Fruit fly (Drosophila melanogaster) whole organism, embryonic: ENCODE data around the gene CG13996.
A peak's percentile ranks its signal among the peaks of the same experiment; 100 is the strongest.

Experiments
- CG10321 ChIP-seq: fragments of 200-800 bp; sonication (Bioruptor generic); IDR thresholded peaks from 2 replicates; pipeline ENCODE4 v1.3.6; 2022; ENCODE audit warnings: missing biosample characterization, missing genetic modification characterization
- CG11247 ChIP-seq: fragments of 200-800 bp; sonication (Bioruptor generic); IDR thresholded peaks from 2 replicates; pipeline ENCODE4 v1.3.6; 2022; ENCODE audit warnings: missing biosample characterization, missing genetic modification characterization
- CG12104 ChIP-seq: fragments of 200-800 bp; sonication (Bioruptor generic); optimal IDR thresholded peaks from 3 replicates; lab custom pipeline; 2016; ENCODE audit warnings: missing biosample characterization, missing genetic modification characterization
- CG12744 ChIP-seq: fragments of 200-800 bp; sonication (Bioruptor generic); optimal IDR thresholded peaks from 2 replicates; lab custom pipeline; 2016; ENCODE audit warnings: missing biosample characterization, missing genetic modification characterization
- CG16863 ChIP-seq: fragments of 200-800 bp; sonication (Bioruptor generic); optimal IDR thresholded peaks from 3 replicates; lab custom pipeline; 2016; ENCODE audit warnings: missing biosample characterization, missing genetic modification characterization
- CG17568 ChIP-seq: fragments of 200-800 bp; sonication (Bioruptor generic); optimal IDR thresholded peaks from 2 replicates; lab custom pipeline; 2018; ENCODE audit warnings: missing biosample characterization, mild to moderate bottlenecking, missing genetic modification characterization, moderate library complexity
- CG1792 ChIP-seq: fragments of 200-800 bp; sonication (Bioruptor generic); optimal IDR thresholded peaks from 2 replicates; lab custom pipeline; 2016; ENCODE audit warnings: missing biosample characterization, missing genetic modification characterization
- CG18476 ChIP-seq: fragments of 200-800 bp; sonication (Bioruptor generic); optimal IDR thresholded peaks from 2 replicates; lab custom pipeline; 2016; ENCODE audit warnings: missing biosample characterization, mild to moderate bottlenecking, missing genetic modification characterization
- CG30020 ChIP-seq: fragments of 200-800 bp; optimal IDR thresholded peaks from 2 replicates; lab custom pipeline; 2019; ENCODE audit warnings: missing biosample characterization, mild to moderate bottlenecking, missing genetic modification characterization, moderate library complexity
- CG4617 ChIP-seq: fragments of 200-800 bp; sonication (Bioruptor generic); optimal IDR thresholded peaks from 3 replicates; lab custom pipeline; 2016; ENCODE audit warnings: missing biosample characterization, missing genetic modification characterization, borderline replicate concordance
- CG6254 ChIP-seq: fragments of 200-800 bp; sonication (Bioruptor generic); optimal IDR thresholded peaks from 3 replicates; lab custom pipeline; 2017; ENCODE audit warnings: mild to moderate bottlenecking, missing biosample characterization, missing genetic modification reagents, missing genetic modification characterization
- CG6272 ChIP-seq: fragments of 200-800 bp; sonication (Bioruptor generic); IDR thresholded peaks from 2 replicates; pipeline ENCODE4 v1.3.6; 2022; ENCODE audit warnings: missing biosample characterization, missing genetic modification characterization
- CG6791 ChIP-seq: fragments of 200-800 bp; sonication (Bioruptor generic); IDR thresholded peaks from 3 replicates; pipeline ENCODE4 v1.3.6; 2022; ENCODE audit warnings: missing biosample characterization, missing genetic modification characterization; ENCODE audit not compliant: partially characterized antibody
- CG7357 ChIP-seq: fragments of 200-800 bp; sonication (Bioruptor generic); IDR thresholded peaks from 3 replicates; pipeline ENCODE4 v1.3.6; 2022; ENCODE audit warnings: missing biosample characterization, missing genetic modification characterization
- CG9215 ChIP-seq: fragments of 200-800 bp; sonication (Bioruptor generic); IDR thresholded peaks from 2 replicates; pipeline ENCODE4 v1.3.6; 2022; ENCODE audit warnings: missing biosample characterization, missing genetic modification characterization
- CG9932 ChIP-seq: fragments of 200-800 bp; sonication (Bioruptor generic); IDR thresholded peaks from 2 replicates; pipeline ENCODE4 v1.3.6; 2022; ENCODE audit warnings: missing biosample characterization, missing genetic modification characterization
- E2f1 ChIP-seq: fragments of 200-800 bp; sonication (Bioruptor generic); IDR thresholded peaks from 2 replicates; pipeline ENCODE4 v1.3.6; 2022; ENCODE audit warnings: missing biosample characterization, missing genetic modification characterization
- Eip74EF ChIP-seq, 2 experiments: fragments of 200-800 bp in 1 of 2; fragments of >200 bp in 1 of 2; sonication (Bioruptor generic) in 1 of 2; optimal IDR thresholded peaks; 2 replicates each; lab custom pipeline; 2017 to 2019; ENCODE audit warnings: missing biosample characterization in 2 of 2, missing genetic modification characterization in 2 of 2, mild to moderate bottlenecking in 1 of 2, moderate library complexity in 1 of 2
- HLHmδ ChIP-seq: fragments of 200-800 bp; sonication (Bioruptor generic); optimal IDR thresholded peaks from 2 replicates; lab custom pipeline; 2018; ENCODE audit warnings: missing biosample characterization, mild to moderate bottlenecking, missing genetic modification characterization, moderate library complexity
- Kr ChIP-seq: fragments of 200-800 bp; sonication (Bioruptor generic); optimal IDR thresholded peaks from 2 replicates; lab custom pipeline; 2017; ENCODE audit warnings: missing biosample characterization, mild to moderate bottlenecking, missing genetic modification characterization
- MESR4 ChIP-seq: fragments of 200-800 bp; sonication (Bioruptor generic); optimal IDR thresholded peaks from 2 replicates; lab custom pipeline; 2018; ENCODE audit warnings: missing biosample characterization, mild to moderate bottlenecking, missing genetic modification characterization, moderate library complexity
- Scr ChIP-seq: fragments of 200-800 bp; sonication (Bioruptor generic); IDR thresholded peaks from 2 replicates; pipeline ENCODE4 v1.3.6; 2022; ENCODE audit warnings: missing biosample characterization, missing genetic modification characterization; ENCODE audit not compliant: partially characterized antibody
- Trl ChIP-seq, 3 experiments: fragments of >200 bp in 2 of 3; fragments of 200-800 bp in 1 of 3; sonication (Bioruptor generic) in 1 of 3; optimal IDR thresholded peaks; 2 replicates in 1 of 3; 3 replicates in 2 of 3; lab custom pipeline; 2016 to 2017; ENCODE audit warnings: missing biosample characterization in 1 of 3, missing genetic modification characterization in 1 of 3
- ac ChIP-seq: fragments of 200-800 bp; sonication (Bioruptor generic); optimal IDR thresholded peaks from 3 replicates; lab custom pipeline; 2017; ENCODE audit warnings: missing biosample characterization, mild to moderate bottlenecking, missing genetic modification characterization
- aop ChIP-seq: fragments of 200-800 bp; sonication (Bioruptor generic); IDR thresholded peaks from 2 replicates; pipeline ENCODE4 v1.3.6; 2022; ENCODE audit warnings: missing biosample characterization, missing genetic modification characterization
- caup ChIP-seq: fragments of 200-800 bp; sonication (Bioruptor generic); optimal IDR thresholded peaks from 3 replicates; lab custom pipeline; 2017; ENCODE audit warnings: missing biosample characterization, mild to moderate bottlenecking, missing genetic modification characterization, moderate library complexity; ENCODE audit not compliant: severe bottlenecking
- cwo ChIP-seq: fragments of 200-800 bp; sonication (Bioruptor generic); optimal IDR thresholded peaks from 3 replicates; lab custom pipeline; 2017; ENCODE audit warnings: missing biosample characterization, missing genetic modification characterization, mild to moderate bottlenecking, moderate library complexity, missing genetic modification reagents
- disco-r ChIP-seq: fragments of 200-800 bp; sonication (Bioruptor generic); optimal IDR thresholded peaks from 2 replicates; lab custom pipeline; 2016; ENCODE audit warnings: missing biosample characterization, missing genetic modification characterization
- fd3F ChIP-seq: fragments of 200-800 bp; sonication (Bioruptor generic); optimal IDR thresholded peaks from 2 replicates; lab custom pipeline; 2018; ENCODE audit warnings: missing biosample characterization, mild to moderate bottlenecking, missing genetic modification characterization, moderate library complexity
- h ChIP-seq: fragments of >200 bp; optimal IDR thresholded peaks from 2 replicates; lab custom pipeline; 2017
- ham ChIP-seq: fragments of 200-800 bp; sonication (Bioruptor generic); IDR thresholded peaks from 2 replicates; pipeline ENCODE4 v1.3.6; 2022; ENCODE audit warnings: missing biosample characterization, missing genetic modification characterization
- mirr ChIP-seq: fragments of 200-800 bp; sonication (Bioruptor generic); optimal IDR thresholded peaks from 3 replicates; lab custom pipeline; 2018; ENCODE audit warnings: missing biosample characterization, mild to moderate bottlenecking, missing genetic modification characterization
- nerfin-2 ChIP-seq: fragments of 200-800 bp; sonication (Bioruptor generic); IDR thresholded peaks from 2 replicates; pipeline ENCODE4 v1.3.6; 2022; ENCODE audit warnings: missing biosample characterization, missing genetic modification characterization; ENCODE audit not compliant: partially characterized antibody
- nmo ChIP-seq: fragments of 200-800 bp; sonication (Bioruptor generic); optimal IDR thresholded peaks from 2 replicates; lab custom pipeline; 2018; ENCODE audit warnings: missing biosample characterization, mild to moderate bottlenecking, missing genetic modification characterization, moderate library complexity
- nom ChIP-seq: fragments of 200-800 bp; sonication (Bioruptor generic); optimal IDR thresholded peaks from 2 replicates; lab custom pipeline; 2017; ENCODE audit warnings: missing biosample characterization, missing genetic modification characterization, mild to moderate bottlenecking, moderate library complexity, missing genetic modification reagents
- org-1 ChIP-seq: fragments of 200-800 bp; sonication (Bioruptor generic); optimal IDR thresholded peaks from 2 replicates; lab custom pipeline; 2017; ENCODE audit warnings: missing biosample characterization, missing genetic modification characterization
- otp ChIP-seq: fragments of 200-800 bp; sonication (Bioruptor generic); IDR thresholded peaks from 3 replicates; pipeline ENCODE4, ENCODE4 v1.3.6; 2022; ENCODE audit warnings: missing biosample characterization, missing genetic modification characterization
- p53 ChIP-seq: fragments of 200-800 bp; sonication (Bioruptor generic); optimal IDR thresholded peaks from 2 replicates; lab custom pipeline; 2016; ENCODE audit warnings: missing biosample characterization, missing genetic modification characterization
- repo ChIP-seq: fragments of 200-800 bp; sonication (Bioruptor generic); optimal IDR thresholded peaks from 2 replicates; lab custom pipeline; 2016; ENCODE audit warnings: missing biosample characterization, missing genetic modification characterization
- run ChIP-seq: fragments of 200-800 bp; sonication (Bioruptor generic); optimal IDR thresholded peaks from 3 replicates; lab custom pipeline; 2018; ENCODE audit warnings: missing biosample characterization, mild to moderate bottlenecking, missing genetic modification characterization
- seq ChIP-seq: fragments of 200-800 bp; sonication (Bioruptor generic); IDR thresholded peaks from 2 replicates; pipeline ENCODE4 v1.3.6; 2022; ENCODE audit warnings: missing biosample characterization, missing genetic modification characterization
- slou ChIP-seq: fragments of 200-800 bp; sonication (Bioruptor generic); optimal IDR thresholded peaks from 3 replicates; lab custom pipeline; 2016; ENCODE audit warnings: missing biosample characterization, missing genetic modification characterization
- sob ChIP-seq: fragments of 200-800 bp; sonication (Bioruptor generic); IDR thresholded peaks from 2 replicates; pipeline ENCODE4 v1.3.6; 2022; ENCODE audit warnings: missing biosample characterization, missing genetic modification characterization
- sr ChIP-seq: fragments of 200-800 bp; sonication (Bioruptor generic); IDR thresholded peaks from 3 replicates; pipeline ENCODE4 v1.3.6; 2022; ENCODE audit warnings: missing biosample characterization, missing genetic modification characterization
- tgo ChIP-seq: fragments of 200-800 bp; sonication (Bioruptor generic); IDR thresholded peaks from 3 replicates; pipeline ENCODE4 v1.3.6; 2022; ENCODE audit warnings: missing biosample characterization, missing genetic modification characterization
- tx ChIP-seq: fragments of 200-800 bp; sonication (Bioruptor generic); optimal IDR thresholded peaks from 2 replicates; lab custom pipeline; 2016; ENCODE audit warnings: missing biosample characterization, missing genetic modification characterization
- vnd ChIP-seq: fragments of 200-800 bp; sonication (Bioruptor generic); IDR thresholded peaks from 3 replicates; pipeline ENCODE4 v1.3.6; 2022; ENCODE audit warnings: missing biosample characterization, missing genetic modification characterization; ENCODE audit not compliant: partially characterized antibody
- zen ChIP-seq: fragments of 200-800 bp; sonication (Bioruptor generic); optimal IDR thresholded peaks from 3 replicates; lab custom pipeline; 2018; ENCODE audit warnings: missing biosample characterization, mild to moderate bottlenecking, missing genetic modification characterization, moderate library complexity

The CG13996 gene

dm6 chr2L:6062382-6063082 is 41.9 kb downstream of the CG13996 start, which contains the start of the genes ND-51 and CG13994 (continued):
- peak; percentile 69; the same call in 2 of the 3 replicates for TF ChIP-seq otp
- TF ChIP-seq Scr (GFP tag; lab: Robert Waterston, UW), result peak; percentile 44; the same call in 1 of the 2 replicates
- peak; percentile 71 for TF ChIP-seq mirr (GFP tag; lab: Kevin White, UChicago)
- TF ChIP-seq CG11247 (GFP tag; lab: Robert Waterston, UW), result peak; percentile 66
- TF ChIP-seq tx (GFP tag; lab: Kevin White, UChicago), result peak; percentile 88
- peak; percentile 75 for TF ChIP-seq CG9215 (GFP tag; lab: Robert Waterston, UW)
- peak; percentile 85 for TF ChIP-seq tgo (GFP tag; lab: Robert Waterston, UW)
- peak; percentile 89 for TF ChIP-seq nmo (GFP tag; lab: Kevin White, UChicago)
- no peak for TF ChIP-seq CG6791 (GFP tag; lab: Robert Waterston, UW)
- peak; percentile 63 for TF ChIP-seq CG6254 (GFP tag; lab: Kevin White, UChicago)
- TF ChIP-seq E2f1 (GFP tag; lab: Robert Waterston, UW), result peak; percentile 75
- peak; percentile 58 for TF ChIP-seq run (tag; lab: Kevin White, UChicago)
- TF ChIP-seq Kr, result no peak
- TF ChIP-seq fd3F (GFP tag; lab: Kevin White, UChicago), result peak; percentile 77
- no peak for TF ChIP-seq nerfin-2 (GFP tag; lab: Robert Waterston, UW)
- TF ChIP-seq CG12744, result peak; percentile 76
- TF ChIP-seq cwo (GFP tag; lab: Kevin White, UChicago), result peak; percentile 70
- peak; percentile 50 for TF ChIP-seq disco-r (GFP tag; lab: Kevin White, UChicago)
- TF ChIP-seq CG12104 (GFP tag; lab: Kevin White, UChicago), result peak; percentile 71
- peak; percentile 84 for TF ChIP-seq slou (GFP tag; lab: Kevin White, UChicago)
- TF ChIP-seq Eip74EF (GFP tag; optimal IDR thresholded peaks at IDR 0.05; lab: Kevin White, UChicago), result no peak
- peak; percentile 73 for TF ChIP-seq CG7357 (GFP tag; lab: Robert Waterston, UW)
- peak; percentile 91 for TF ChIP-seq sob (GFP tag; lab: Robert Waterston, UW)
- TF ChIP-seq CG17568 (GFP tag; lab: Kevin White, UChicago), result no peak
- TF ChIP-seq CG6272 (GFP tag; lab: Robert Waterston, UW), result peak; percentile 70
- TF ChIP-seq ac (GFP tag; lab: Kevin White, UChicago), result peak; percentile 45
- TF ChIP-seq Trl (optimal IDR thresholded peaks at IDR 0.05; lab: Kevin White, UChicago), result no peak
- peak; percentile 89 for TF ChIP-seq Trl (GFP tag; optimal IDR thresholded peaks at IDR 0.05; lab: Kevin White, UChicago)
- peak; percentile 88 for TF ChIP-seq zen (tag; lab: Kevin White, UChicago)
- TF ChIP-seq ham, result no peak
- TF ChIP-seq caup (GFP tag; lab: Kevin White, UChicago), result peak; percentile 85
- TF ChIP-seq HLHmδ (GFP tag; lab: Kevin White, UChicago), result no peak
- peak; percentile 42; the same call in 1 of the 2 replicates for TF ChIP-seq seq
- peak; percentile 79 for TF ChIP-seq CG16863 (GFP tag; lab: Kevin White, UChicago)
- TF ChIP-seq CG10321 (GFP tag; lab: Robert Waterston, UW), result no peak
- no peak for TF ChIP-seq h (lab: Kevin White, UChicago)
- TF ChIP-seq CG1792 (GFP tag; lab: Kevin White, UChicago), result peak; percentile 78
- TF ChIP-seq CG30020 (tag; lab: Kevin White, UChicago), result peak; percentile 97
- peak; percentile 89 for TF ChIP-seq CG9932 (GFP tag; lab: Robert Waterston, UW)
- TF ChIP-seq nom (GFP tag; lab: Kevin White, UChicago), result peak; percentile 57
- TF ChIP-seq vnd, result no peak
- peak; percentile 72 for TF ChIP-seq p53 (GFP tag; lab: Kevin White, UChicago)
- TF ChIP-seq CG4617 (GFP tag; lab: Kevin White, UChicago), result peak; percentile 73
- TF ChIP-seq sr (GFP tag; lab: Robert Waterston, UW), result peak; percentile 45; the same call in 1 of the 3 replicates
- peak; percentile 48 for TF ChIP-seq MESR4 (GFP tag; lab: Kevin White, UChicago)
- 0 out of 2 replicates have a peak, but pooled peaks have one; percentile 25 for TF ChIP-seq aop (GFP tag; lab: Robert Waterston, UW)
- TF ChIP-seq repo (GFP tag; lab: Kevin White, UChicago), result peak; percentile 78
- no peak for TF ChIP-seq org-1 (GFP tag; lab: Kevin White, UChicago)
- peak; percentile 71 for TF ChIP-seq CG18476 (GFP tag; lab: Kevin White, UChicago)
